Fruit fly (Drosophila melanogaster) whole organism, wandering third instar larva: ENCODE measurements around the gene Bgb.

ENCODE experiments used
- Abd-B ChIP-seq: fragments of >200 bp; optimal IDR thresholded peaks from 2 replicates; lab custom pipeline; 2017; ENCODE audit warnings: missing biosample characterization, missing genetic modification characterization
- CG9705 ChIP-seq: fragments of 200-800 bp; sonication (Bioruptor generic); optimal IDR thresholded peaks from 2 replicates; lab custom pipeline; 2018; ENCODE audit warnings: missing biosample characterization, mild to moderate bottlenecking, missing genetic modification characterization
- CrebA ChIP-seq: fragments of 200-800 bp; sonication (Bioruptor generic); optimal IDR thresholded peaks from 2 replicates; lab custom pipeline; 2016; ENCODE audit warnings: missing biosample characterization, mild to moderate bottlenecking, missing genetic modification characterization, borderline replicate concordance
- Dfd ChIP-seq: fragments of >200 bp; optimal IDR thresholded peaks from 2 replicates; lab custom pipeline; 2017; ENCODE audit warnings: missing biosample characterization, missing genetic modification characterization
- Dif ChIP-seq: fragments of 200-275, 200-300 bp; sonication (Bioruptor generic); optimal IDR thresholded peaks from 2 replicates; lab custom pipeline; 2018; ENCODE audit warnings: missing biosample characterization, missing genetic modification characterization; ENCODE audit not compliant: partially characterized antibody
- HLH106 ChIP-seq: fragments of 200-800 bp; optimal IDR thresholded peaks from 3 replicates; lab custom pipeline; 2019; ENCODE audit warnings: missing biosample characterization, mild to moderate bottlenecking, missing genetic modification characterization, moderate library complexity
- Hnf4 ChIP-seq: fragments of 200-800 bp; sonication (Bioruptor generic); optimal IDR thresholded peaks from 2 replicates; lab custom pipeline; 2016; ENCODE audit warnings: missing biosample characterization, mild to moderate bottlenecking, missing genetic modification characterization
- Hr78 ChIP-seq: fragments of >200 bp; optimal IDR thresholded peaks from 2 replicates; lab custom pipeline; 2017; ENCODE audit warnings: missing biosample characterization, missing genetic modification characterization
- Hr83 ChIP-seq: fragments of 200-300 bp; sonication (Bioruptor generic); optimal IDR thresholded peaks from 2 replicates; lab custom pipeline; 2016; ENCODE audit warnings: missing biosample characterization, mild to moderate bottlenecking, missing genetic modification characterization, moderate library complexity; ENCODE audit not compliant: poor library complexity, severe bottlenecking
- Jra ChIP-seq: sonication (Bioruptor generic); optimal IDR thresholded peaks from 2 replicates; lab custom pipeline; 2016; ENCODE audit warnings: missing biosample characterization, missing genetic modification characterization
- Myc ChIP-seq: fragments of >200 bp; optimal IDR thresholded peaks from 2 replicates; lab custom pipeline; 2017
- OdsH ChIP-seq: fragments of 200-800 bp; sonication (Bioruptor generic); optimal IDR thresholded peaks from 2 replicates; lab custom pipeline; 2016; ENCODE audit warnings: missing biosample characterization, mild to moderate bottlenecking, missing genetic modification characterization
- Rel ChIP-seq, 2 experiments: fragments of 200-800 bp; sonication (Bioruptor generic) in 1 of 2; optimal IDR thresholded peaks; 2 replicates in 1 of 2; 3 replicates in 1 of 2; lab custom pipeline; 2016 to 2019; ENCODE audit warnings: mild to moderate bottlenecking in 2 of 2, missing biosample characterization in 2 of 2, missing genetic modification characterization in 2 of 2, moderate library complexity in 1 of 2
- br ChIP-seq: fragments of 200-800 bp; sonication (Bioruptor generic); optimal IDR thresholded peaks from 2 replicates; lab custom pipeline; 2016; ENCODE audit warnings: missing biosample characterization, missing genetic modification characterization
- brk ChIP-seq: fragments of 200-800 bp; sonication (Bioruptor generic); optimal IDR thresholded peaks from 2 replicates; lab custom pipeline; 2016; ENCODE audit warnings: missing biosample characterization, mild to moderate bottlenecking, missing genetic modification characterization
- dl ChIP-seq, 2 experiments: fragments of 175-275, 200-275 bp in 1 of 2; fragments of 200-275 bp in 1 of 2; sonication (Bioruptor generic); optimal IDR thresholded peaks; lab custom pipeline; 2018; ENCODE audit warnings: mild to moderate bottlenecking in 2 of 2, missing biosample characterization in 2 of 2, missing genetic modification characterization in 2 of 2, moderate library complexity in 2 of 2; ENCODE audit not compliant: partially characterized antibody in 2 of 2, insufficient read depth in 1 of 2
- dsf ChIP-seq: sonication (Bioruptor generic); optimal IDR thresholded peaks from 2 replicates; lab custom pipeline; 2016; ENCODE audit warnings: missing biosample characterization, missing genetic modification characterization, borderline replicate concordance
- fru ChIP-seq: fragments of 200-800 bp; sonication (Bioruptor generic); optimal IDR thresholded peaks from 3 replicates; lab custom pipeline; 2016; ENCODE audit warnings: missing biosample characterization, mild to moderate bottlenecking, missing genetic modification characterization
- h ChIP-seq: fragments of 200-800 bp; sonication (Bioruptor generic); optimal IDR thresholded peaks from 3 replicates; lab custom pipeline; 2016; ENCODE audit warnings: missing biosample characterization, mild to moderate bottlenecking, missing genetic modification characterization
- jim ChIP-seq: fragments of 175-275, 200-325 bp; sonication (Bioruptor generic); optimal IDR thresholded peaks from 2 replicates; lab custom pipeline; 2016; ENCODE audit warnings: missing biosample characterization, mild to moderate bottlenecking, missing genetic modification characterization
- lola ChIP-seq: fragments of >200 bp; optimal IDR thresholded peaks from 2 replicates; lab custom pipeline; 2017; ENCODE audit warnings: missing biosample characterization, missing genetic modification characterization
- pan ChIP-seq: fragments of >200 bp; optimal IDR thresholded peaks from 2 replicates; lab custom pipeline; 2017
- psq ChIP-seq: fragments of 200-800 bp; sonication (Bioruptor generic); optimal IDR thresholded peaks from 3 replicates; lab custom pipeline; 2017; ENCODE audit warnings: missing biosample characterization, mild to moderate bottlenecking, missing genetic modification characterization, moderate library complexity
- rgr ChIP-seq: fragments of 200-800 bp; sonication (Bioruptor generic); optimal IDR thresholded peaks from 3 replicates; lab custom pipeline; 2016; ENCODE audit warnings: missing biosample characterization, mild to moderate bottlenecking, missing genetic modification characterization
- sage ChIP-seq: fragments of 200-800 bp; sonication (Bioruptor generic); optimal IDR thresholded peaks from 2 replicates; lab custom pipeline; 2016; ENCODE audit warnings: missing biosample characterization, mild to moderate bottlenecking, missing genetic modification characterization
- sv ChIP-seq: fragments of 200-800 bp; sonication (Bioruptor generic); optimal IDR thresholded peaks from 3 replicates; lab custom pipeline; 2016; ENCODE audit warnings: missing biosample characterization, missing genetic modification characterization
- usp ChIP-seq: fragments of >200 bp; optimal IDR thresholded peaks from 2 replicates; lab custom pipeline; 2017; ENCODE audit warnings: missing biosample characterization, missing genetic modification characterization
- woc ChIP-seq: sonication (Bioruptor generic); optimal IDR thresholded peaks from 2 replicates; lab custom pipeline; 2016; ENCODE audit warnings: missing biosample characterization, mild to moderate bottlenecking, missing genetic modification characterization

Gene Bgb

DNA sequence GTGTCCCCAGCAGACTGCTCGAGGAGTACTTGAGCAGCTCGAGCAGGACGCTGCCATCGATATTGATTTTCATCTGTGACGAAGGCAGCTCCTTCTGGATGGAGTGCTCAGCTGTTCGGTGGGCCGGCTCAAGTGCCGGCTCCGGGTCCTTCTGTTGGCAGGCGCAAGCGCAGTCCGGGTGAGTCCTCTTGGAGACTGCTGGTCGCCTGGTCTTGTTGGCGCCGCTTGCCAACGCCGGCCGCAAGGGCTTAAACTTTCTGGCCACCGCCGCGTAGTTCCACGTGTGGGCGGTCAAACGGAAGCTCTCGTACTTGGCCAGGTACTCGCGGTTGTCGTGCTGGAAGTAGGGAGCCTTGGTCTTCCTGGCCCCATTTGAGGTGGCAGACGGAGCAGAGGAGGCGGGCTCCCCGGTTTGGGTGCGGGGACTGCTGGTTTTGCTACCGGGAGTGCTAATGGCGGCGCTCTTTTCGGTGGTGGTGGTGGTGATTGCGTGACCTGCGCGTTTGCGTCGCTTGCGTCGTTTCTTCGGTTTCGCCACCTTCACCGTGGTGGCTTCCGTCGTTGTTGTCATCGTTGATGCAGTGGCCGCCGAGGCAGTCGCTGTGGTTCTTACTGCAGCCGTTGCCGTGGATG is 22.3 kb downstream of the Bgb start:
- no peak for TF ChIP-seq jim (GFP tag; lab: Kevin White, UChicago)
- no peak for TF ChIP-seq brk (GFP tag; lab: Kevin White, UChicago)
- no peak for TF ChIP-seq woc (GFP tag; lab: Kevin White, UChicago)
- no peak for TF ChIP-seq HLH106 (tag; lab: Kevin White, UChicago)
- no peak for TF ChIP-seq Hr83 (GFP tag; lab: Kevin White, UChicago)
- no peak for TF ChIP-seq psq
- no peak for TF ChIP-seq dl (GFP tag; optimal IDR thresholded peaks at IDR 0.05; lab: Kevin White, UChicago; ENCODE audit: insufficient read depth in 1 of 2, partially characterized antibody in 2 of 2)
- no peak for TF ChIP-seq h (GFP tag; lab: Kevin White, UChicago)
- TF ChIP-seq sv (GFP tag; lab: Kevin White, UChicago): no peak
- TF ChIP-seq usp (GFP tag; lab: Kevin White, UChicago): no peak
- TF ChIP-seq Jra (GFP tag; lab: Kevin White, UChicago): no peak
- no peak for TF ChIP-seq br (GFP tag; lab: Kevin White, UChicago)
- no peak for TF ChIP-seq fru (GFP tag; lab: Kevin White, UChicago)

DNA sequence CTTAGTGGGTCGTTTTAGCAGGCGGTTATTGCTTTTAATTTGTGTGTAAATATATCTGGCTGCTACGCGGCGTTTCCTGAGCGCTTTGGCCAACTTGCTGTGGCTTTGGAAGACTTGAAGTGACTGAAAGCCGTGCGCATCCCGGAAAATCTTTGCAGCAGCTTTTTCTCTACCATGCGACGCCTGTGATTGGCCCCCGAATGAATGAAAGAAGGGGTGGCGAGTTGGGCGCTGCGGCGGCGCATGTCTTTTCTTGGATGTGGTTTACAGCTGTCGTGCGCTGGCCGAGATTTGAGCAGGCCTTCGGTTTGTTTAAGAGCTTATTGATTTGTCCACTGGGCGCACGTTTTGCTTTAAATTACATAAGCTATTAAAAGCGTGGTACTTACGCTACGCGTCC is 24.0 kb downstream of the Bgb start:
- no peak for TF ChIP-seq CrebA (GFP tag; lab: Kevin White, UChicago)
- TF ChIP-seq h (GFP tag; lab: Kevin White, UChicago): no peak
- TF ChIP-seq Hr78 (GFP tag; lab: Kevin White, UChicago): no peak
- TF ChIP-seq OdsH (GFP tag; lab: Kevin White, UChicago): no peak
- TF ChIP-seq Dif: peak; percentile 31
- TF ChIP-seq, all 38 proteins: peak for 1

DNA sequence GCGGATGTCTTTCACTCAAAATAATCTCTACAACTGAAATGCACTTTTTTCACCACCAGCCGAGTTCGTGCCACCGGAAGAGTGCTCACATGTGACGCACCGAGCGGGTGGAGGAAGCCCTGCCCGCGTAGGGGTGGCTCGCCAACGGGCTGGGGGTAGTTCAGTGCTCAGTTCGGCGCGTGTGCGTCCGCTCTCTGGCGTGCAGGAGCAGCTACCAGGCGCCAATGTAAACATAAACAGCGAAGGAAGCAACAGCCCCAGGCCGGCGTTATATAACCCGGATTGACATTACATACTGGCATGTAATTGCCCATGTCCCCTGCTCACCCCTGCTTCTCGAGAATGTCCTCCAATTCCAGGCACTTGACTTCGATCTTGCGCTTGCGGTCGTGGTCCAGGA is 24.7 kb downstream of the Bgb start:
- no peak for TF ChIP-seq Hnf4
- TF ChIP-seq jim (GFP tag; lab: Kevin White, UChicago): no peak
- TF ChIP-seq rgr (GFP tag; lab: Kevin White, UChicago): no peak
- TF ChIP-seq psq: no peak
- TF ChIP-seq pan (lab: Kevin White, UChicago): no peak
- no peak for TF ChIP-seq Abd-B (GFP tag; lab: Kevin White, UChicago)
- no peak for TF ChIP-seq CG9705 (GFP tag; lab: Kevin White, UChicago)
- no peak for TF ChIP-seq br (GFP tag; lab: Kevin White, UChicago)
- TF ChIP-seq sv (GFP tag; lab: Kevin White, UChicago): no peak
- no peak for TF ChIP-seq usp (GFP tag; lab: Kevin White, UChicago)
- no peak for TF ChIP-seq Jra (GFP tag; lab: Kevin White, UChicago)
- TF ChIP-seq Hr83 (GFP tag; lab: Kevin White, UChicago): no peak
- TF ChIP-seq fru (GFP tag; lab: Kevin White, UChicago): no peak
- TF ChIP-seq sage (GFP tag; lab: Kevin White, UChicago): no peak

DNA sequence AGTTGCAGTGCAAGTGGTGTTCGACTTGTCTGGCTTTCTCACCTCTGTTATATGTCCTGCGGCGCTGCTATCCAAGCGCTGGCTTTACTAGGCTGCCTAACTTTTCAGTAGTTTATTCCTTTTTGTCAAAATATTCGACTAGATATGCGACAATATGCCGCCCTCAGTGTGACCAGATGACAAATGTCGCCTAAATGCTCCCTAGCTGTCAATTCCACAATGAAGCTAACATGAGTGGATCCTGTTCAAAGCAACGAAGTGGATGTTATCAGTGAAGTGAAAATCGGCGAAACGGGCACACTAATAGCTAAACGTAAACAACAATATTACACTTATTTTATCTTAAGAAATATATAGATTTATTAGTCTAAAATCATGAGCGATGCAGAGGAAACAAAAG is 25.4 kb downstream of the Bgb start, which contains the start of the genes Srrm234 and CG7974:
TSS of gene Srrm234 (minus strand) at position 189 of the 400 bp plus-strand sequence.
TSS of gene CG7974 (plus strand) at position 263 of the 400 bp plus-strand sequence.
- TF ChIP-seq h (GFP tag; lab: Kevin White, UChicago): no peak
- TF ChIP-seq sage (GFP tag; lab: Kevin White, UChicago): peak; percentile 1
- no peak for TF ChIP-seq HLH106 (tag; lab: Kevin White, UChicago)

DNA sequence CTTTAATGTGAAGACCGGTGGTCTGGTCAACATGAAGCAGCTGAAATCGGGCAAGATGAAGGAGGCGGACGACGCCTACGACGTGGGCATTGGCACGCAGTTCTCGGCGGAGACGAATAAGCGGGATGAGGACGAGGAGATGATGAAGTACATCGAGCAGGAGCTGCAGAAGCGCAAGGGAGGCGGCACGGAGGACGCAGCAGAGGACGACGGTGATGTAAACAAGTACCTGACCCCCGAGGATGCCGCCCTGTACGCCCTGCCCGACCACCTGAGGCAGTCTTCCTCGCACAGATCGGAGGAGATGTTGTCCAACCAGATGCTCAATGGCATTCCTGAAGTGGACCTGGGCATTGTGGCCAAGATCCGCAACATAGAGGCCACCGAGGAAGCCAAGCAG is 26.0 kb downstream of the Bgb start:
- TF ChIP-seq Jra (GFP tag; lab: Kevin White, UChicago) (no peak), Dfd (GFP tag; lab: Kevin White, UChicago) (no peak), HLH106 (tag; lab: Kevin White, UChicago) (no peak), sv (GFP tag; lab: Kevin White, UChicago) (no peak), Hnf4 (no peak), brk (GFP tag; lab: Kevin White, UChicago) (no peak), dsf (GFP tag; lab: Kevin White, UChicago) (no peak), lola (GFP tag; lab: Kevin White, UChicago) (no peak), Rel (GFP tag; optimal IDR thresholded peaks at IDR 0.05; lab: Kevin White, UChicago) (no peak), Rel (tag; optimal IDR thresholded peaks at IDR 0.05; lab: Kevin White, UChicago) (no peak), Myc (lab: Kevin White, UChicago) (no peak), Dif (no peak), fru (GFP tag; lab: Kevin White, UChicago) (no peak)
